Worm (Caenorhabditis elegans) whole organism, early embryonic: ENCODE results near the gene nlp-27.

Experiments used
- ceh-13 ChIP-seq: fragments of 200-800 bp; sonication (Bioruptor generic); optimal IDR thresholded peaks from 2 replicates; lab custom pipeline; 2018; ENCODE audit warnings: mild to moderate bottlenecking, missing genetic modification characterization, missing compliant biosample characterization
- hmbx-1 ChIP-seq: sonication (generic microtip); optimal IDR thresholded peaks from 2 replicates; lab custom pipeline; 2016; ENCODE audit warnings: mild to moderate bottlenecking, missing genetic modification characterization, missing compliant biosample characterization
- tra-4 ChIP-seq: sonication (generic microtip); optimal IDR thresholded peaks from 2 replicates; lab custom pipeline; 2017; ENCODE audit warnings: missing genetic modification characterization, missing compliant biosample characterization

DNA sequence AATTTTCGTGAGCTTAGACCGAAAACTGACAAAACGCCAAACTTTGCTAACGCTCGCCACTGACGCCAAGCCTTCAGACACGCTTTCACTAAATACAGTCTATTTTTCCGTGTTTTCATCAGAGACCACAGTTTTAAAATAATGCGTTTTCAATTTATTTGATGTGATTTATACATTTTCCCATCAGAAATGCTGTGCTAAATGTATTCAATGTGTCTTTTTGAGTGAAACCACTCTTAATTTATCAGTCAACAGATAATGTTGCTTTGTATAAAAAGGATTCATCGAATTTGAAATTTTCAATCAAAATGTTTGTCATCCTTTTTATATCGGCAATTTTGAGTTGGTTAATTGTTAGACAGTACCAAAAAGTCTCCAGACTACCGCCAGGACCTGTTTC, 42.1 kb downstream of the nlp-27 start, which contains the start of gene cyp-35A4:
- TF ChIP-seq hmbx-1 (tag; lab: Kevin White, UChicago): no peak
- TF ChIP-seq tra-4 (tag; lab: Kevin White, UChicago): no peak
- no peak for TF ChIP-seq ceh-13 (GFP tag; lab: Kevin White, UChicago)
